Fruit fly (Drosophila melanogaster): Measurements from ENCODE around the gene CG32576.

The CG32576 gene

DNA sequence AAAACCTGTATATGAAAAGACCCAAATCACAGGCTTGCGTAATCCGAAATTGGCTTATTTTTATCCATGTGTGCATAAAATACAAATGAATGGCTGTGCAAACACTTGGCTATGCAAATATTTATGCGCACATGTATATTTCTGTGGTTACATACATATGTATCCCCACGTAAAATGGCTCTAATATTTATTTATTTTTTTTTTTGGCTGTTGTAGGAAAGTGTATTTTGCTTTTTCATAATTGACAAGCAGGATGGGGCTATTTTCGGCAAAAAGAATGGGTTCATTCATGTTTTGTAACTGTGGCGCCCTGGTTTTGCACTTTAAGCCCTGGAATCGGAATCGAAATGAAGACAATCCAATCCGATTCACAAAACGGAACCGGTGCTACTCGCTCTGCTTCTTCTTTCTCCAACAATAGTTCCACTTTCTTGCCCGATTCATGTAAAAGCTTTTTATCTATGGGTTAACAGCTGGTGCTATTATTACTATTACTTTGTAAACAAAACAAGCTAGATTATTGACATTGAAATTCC, 46.8 kb upstream of the CG32576 start (continued):
- TF ChIP-seq Camta (GFP tag; optimal IDR thresholded peaks at IDR 0.05) (peak; percentile 53), Lpt (GFP tag; optimal IDR thresholded peaks at IDR 0.05) (no peak), tio (GFP tag; optimal IDR thresholded peaks at IDR 0.05) (peak; percentile 76), CG7556 (GFP tag; optimal IDR thresholded peaks at IDR 0.05) (peak; percentile 68), CG2875 (GFP tag; optimal IDR thresholded peaks at IDR 0.05) (peak; percentile 59), ac (GFP tag; optimal IDR thresholded peaks at IDR 0.05) (peak; percentile 4), YL-1 (GFP tag; optimal IDR thresholded peaks at IDR 0.05) (no peak), CG12659 (GFP tag; optimal IDR thresholded peaks at IDR 0.05) (peak; percentile 78), CG10462 (GFP tag; optimal IDR thresholded peaks at IDR 0.05) (peak; percentile 21), tin (GFP tag; optimal IDR thresholded peaks at IDR 0.05) (peak; percentile 77), Xbp1 (GFP tag; optimal IDR thresholded peaks at IDR 0.05) (peak; percentile 79), Dref (GFP tag; IDR thresholded peaks at IDR 0.05) (peak; percentile 37), CG32532 (GFP tag; IDR thresholded peaks at IDR 0.05) (peak; percentile 87), CG14710 (tag; optimal IDR thresholded peaks at IDR 0.05) (peak; percentile 34), Taf1 (GFP tag; IDR thresholded peaks at IDR 0.05) (no peak), tll (GFP tag; optimal IDR thresholded peaks at IDR 0.05) (no peak), mam (GFP tag; optimal IDR thresholded peaks at IDR 0.05) (peak; percentile 71), CG9876 (GFP tag; optimal IDR thresholded peaks at IDR 0.05) (peak; percentile 23), wdn (GFP tag; IDR thresholded peaks at IDR 0.05) (peak; percentile 71), CG15269 (tag; optimal IDR thresholded peaks at IDR 0.05) (peak; percentile 73), gcm (GFP tag; optimal IDR thresholded peaks at IDR 0.05) (peak; percentile 24), H2.0 (GFP tag; IDR thresholded peaks at IDR 0.05) (peak; percentile 61), Atf6 (GFP tag; IDR thresholded peaks at IDR 0.05) (peak; percentile 84), pnt (GFP tag; optimal IDR thresholded peaks at IDR 0.05) (peak; percentile 43), Mes4 (GFP tag; optimal IDR thresholded peaks at IDR 0.05) (peak; percentile 49), CG9932 (GFP tag; IDR thresholded peaks at IDR 0.05) (peak; percentile 84), CG11093 (GFP tag; IDR thresholded peaks at IDR 0.05) (peak; percentile 24; the same call in 1 of the 3 replicates), bcd (GFP tag; optimal IDR thresholded peaks at IDR 0.05) (peak; percentile 75), her (GFP tag; optimal IDR thresholded peaks at IDR 0.05) (peak; percentile 60), CG12219 (GFP tag; optimal IDR thresholded peaks at IDR 0.05) (peak; percentile 48), luna (GFP tag; optimal IDR thresholded peaks at IDR 0.05) (peak; percentile 30), CG10565 (GFP tag; optimal IDR thresholded peaks at IDR 0.05) (no peak), Usf (GFP tag; optimal IDR thresholded peaks at IDR 0.05) (peak; percentile 17), Dad (GFP tag; optimal IDR thresholded peaks at IDR 0.05) (peak; percentile 75), grau (tag; optimal IDR thresholded peaks at IDR 0.05) (peak; percentile 54), NC2β (GFP tag; optimal IDR thresholded peaks at IDR 0.05) (peak; percentile 57), h (optimal IDR thresholded peaks at IDR 0.05) (no peak), bbx (GFP tag; IDR thresholded peaks at IDR 0.05; ENCODE audit: partially characterized antibody) (no peak), sim (GFP tag; IDR thresholded peaks at IDR 0.05) (no peak), ftz-f1 (GFP tag; optimal IDR thresholded peaks at IDR 0.05) (no peak), CG2120 (GFP tag; optimal IDR thresholded peaks at IDR 0.05) (peak; percentile 85), wek (GFP tag; optimal IDR thresholded peaks at IDR 0.05) (peak; percentile 40), CG12155 (GFP tag; optimal IDR thresholded peaks at IDR 0.05) (peak; percentile 98), CG14441 (GFP tag; IDR thresholded peaks at IDR 0.05) (peak; percentile 82), MESR4 (GFP tag; optimal IDR thresholded peaks at IDR 0.05) (peak; percentile 17), nom (GFP tag; optimal IDR thresholded peaks at IDR 0.05) (peak; percentile 46), CG34376 (GFP tag; optimal IDR thresholded peaks at IDR 0.05) (peak; percentile 60), bowl (GFP tag; IDR thresholded peaks at IDR 0.05) (0 out of 2 replicates have a peak, but pooled peaks have one; percentile 46), crc (GFP tag; optimal IDR thresholded peaks at IDR 0.05) (peak; percentile 38), ranshi (GFP tag; IDR thresholded peaks at IDR 0.05) (peak; percentile 62; the same call in 1 of the 2 replicates), CG8924 (tag; optimal IDR thresholded peaks at IDR 0.05) (peak; percentile 8)
